Worm (Caenorhabditis elegans): Measurements from ENCODE around the gene pigm-1.

- TF ChIP-seq unc-62 (GFP tag; optimal IDR thresholded peaks at IDR 0.05 in 1 of 2) (no peak), unc-62 (tag; optimal IDR thresholded peaks at IDR 0.05) (no peak), nhr-237 (tag; optimal IDR thresholded peaks at IDR 0.05) (no peak), ama-1 (optimal IDR thresholded peaks at IDR 0.05) (no peak), nhr-111 (GFP tag; optimal IDR thresholded peaks at IDR 0.05) (no peak), jun-1 (tag; optimal IDR thresholded peaks at IDR 0.05) (no peak), nhr-28 (tag; optimal IDR thresholded peaks at IDR 0.05) (no peak), nhr-6 (tag; optimal IDR thresholded peaks at IDR 0.05) (no peak), mxl-3 (GFP tag; optimal IDR thresholded peaks at IDR 0.05) (no peak), ceh-82 (tag; optimal IDR thresholded peaks at IDR 0.05) (no peak), nhr-76 (tag; optimal IDR thresholded peaks at IDR 0.05) (no peak), dpl-1 (GFP tag; optimal IDR thresholded peaks at IDR 0.05) (no peak)
Observed at ce11 chrII:11393787-11394186, 45.5 kb downstream of the pigm-1 start.

All from whole organism, L4 larva.